Fruit fly (Drosophila melanogaster) whole organism, embryonic: ENCODE measurements around the gene CG4570.

ENCODE experiments used
- B-H2 ChIP-seq: fragments of 200-800 bp; sonication (Bioruptor generic); optimal IDR thresholded peaks from 2 replicates; lab custom pipeline; 2018; ENCODE audit warnings: missing biosample characterization, mild to moderate bottlenecking, missing genetic modification characterization
- CG10366 ChIP-seq: fragments of 200-800 bp; sonication (Bioruptor generic); IDR thresholded peaks from 2 replicates; pipeline ENCODE4 v1.3.6; 2022; ENCODE audit warnings: missing biosample characterization, missing genetic modification characterization
- CG10462 ChIP-seq: fragments of 200-800 bp; sonication (Bioruptor generic); optimal IDR thresholded peaks from 2 replicates; lab custom pipeline; 2016; ENCODE audit warnings: missing biosample characterization, missing genetic modification characterization
- CG10565 ChIP-seq: fragments of 200-800 bp; sonication (Bioruptor generic); optimal IDR thresholded peaks from 3 replicates; lab custom pipeline; 2016; ENCODE audit warnings: missing biosample characterization, mild to moderate bottlenecking, missing genetic modification characterization
- CG10654 ChIP-seq: fragments of 200-800 bp; sonication (Bioruptor generic); optimal IDR thresholded peaks from 2 replicates; lab custom pipeline; 2016; ENCODE audit warnings: missing biosample characterization, missing genetic modification characterization
- CG11560 ChIP-seq: fragments of 200-800 bp; sonication (Bioruptor generic); IDR thresholded peaks from 3 replicates; pipeline ENCODE4 v1.3.6; 2022; ENCODE audit warnings: missing biosample characterization, missing genetic modification characterization
- CG12236 ChIP-seq: fragments of 200-800 bp; sonication (Bioruptor generic); optimal IDR thresholded peaks from 2 replicates; lab custom pipeline; 2016; ENCODE audit warnings: missing biosample characterization, missing genetic modification characterization
- CG12942 ChIP-seq: fragments of 200-800 bp; sonication (Bioruptor generic); optimal IDR thresholded peaks from 3 replicates; lab custom pipeline; 2016; ENCODE audit warnings: missing biosample characterization, missing genetic modification characterization
- CG13296 ChIP-seq: fragments of 200-800 bp; sonication (Bioruptor generic); optimal IDR thresholded peaks from 3 replicates; lab custom pipeline; 2018; ENCODE audit warnings: missing biosample characterization, mild to moderate bottlenecking, missing genetic modification characterization
- CG17186 ChIP-seq: fragments of 200-800 bp; sonication (Bioruptor generic); optimal IDR thresholded peaks from 3 replicates; lab custom pipeline; 2017; ENCODE audit warnings: missing biosample characterization, missing genetic modification reagents, missing genetic modification characterization
- CG7928 ChIP-seq: fragments of 200-800 bp; sonication (Bioruptor generic); optimal IDR thresholded peaks from 2 replicates; lab custom pipeline; 2017; ENCODE audit warnings: missing biosample characterization, mild to moderate bottlenecking, missing genetic modification characterization
- CG7987 ChIP-seq: fragments of 200-800 bp; sonication (Bioruptor generic); optimal IDR thresholded peaks from 2 replicates; lab custom pipeline; 2018; ENCODE audit warnings: missing biosample characterization, mild to moderate bottlenecking, missing genetic modification characterization, moderate library complexity
- CG8290 ChIP-seq, 3 experiments: fragments of 200-800 bp; sonication (Bioruptor generic); optimal IDR thresholded peaks; 2 replicates each; lab custom pipeline; 2016 to 2019; ENCODE audit warnings: missing biosample characterization in 3 of 3, missing genetic modification characterization in 3 of 3, mild to moderate bottlenecking in 2 of 3, moderate library complexity in 1 of 3
- CG8388 ChIP-seq: fragments of 200-800 bp; sonication (Bioruptor generic); optimal IDR thresholded peaks from 2 replicates; lab custom pipeline; 2019; ENCODE audit warnings: missing biosample characterization, mild to moderate bottlenecking, missing genetic modification characterization, moderate library complexity
- CG9932 ChIP-seq: fragments of 200-800 bp; sonication (Bioruptor generic); IDR thresholded peaks from 2 replicates; pipeline ENCODE4 v1.3.6; 2022; ENCODE audit warnings: missing biosample characterization, missing genetic modification characterization
- Camta ChIP-seq: fragments of 200-800 bp; sonication (Bioruptor generic); optimal IDR thresholded peaks from 2 replicates; lab custom pipeline; 2016; ENCODE audit warnings: missing biosample characterization, missing genetic modification characterization
- CoRest ChIP-seq: fragments of 200-800 bp; sonication (Bioruptor generic); optimal IDR thresholded peaks from 3 replicates; lab custom pipeline; 2018; ENCODE audit warnings: missing biosample characterization, mild to moderate bottlenecking, missing genetic modification characterization, moderate library complexity
- Dll ChIP-seq: fragments of 200-800 bp; sonication (Bioruptor generic); IDR thresholded peaks from 4 replicates; pipeline ENCODE4 v1.3.6; 2022; ENCODE audit warnings: missing biosample characterization, missing genetic modification characterization; ENCODE audit not compliant: partially characterized antibody
- Ets65A ChIP-seq: fragments of 200-800 bp; sonication (Bioruptor generic); peaks from one replicate; lab custom pipeline; 2016; ENCODE audit warnings: missing biosample characterization, missing genetic modification characterization
- Jarid2 ChIP-seq: fragments of 200-800 bp; sonication (Bioruptor generic); optimal IDR thresholded peaks from 3 replicates; lab custom pipeline; 2017; ENCODE audit warnings: mild to moderate bottlenecking, missing biosample characterization, missing genetic modification reagents, missing genetic modification characterization
- Med ChIP-seq: fragments of 200-800 bp; sonication (Bioruptor generic); peaks from one replicate; lab custom pipeline; 2016; ENCODE audit warnings: missing biosample characterization, missing genetic modification characterization, mild to moderate bottlenecking, inconsistent platforms, moderate library complexity
- Mrtf ChIP-seq: fragments of 200-800 bp; sonication (Bioruptor generic); IDR thresholded peaks from 3 replicates; pipeline ENCODE4 v1.3.6; 2022; ENCODE audit warnings: missing biosample characterization, missing genetic modification characterization
- NFAT ChIP-seq: fragments of 200-800 bp; sonication (Bioruptor generic); IDR thresholded peaks from 2 replicates; pipeline ENCODE4 v1.3.6; 2022; ENCODE audit warnings: missing biosample characterization, missing genetic modification characterization
- Six4 ChIP-seq: fragments of 200-800 bp; sonication (Bioruptor generic); optimal IDR thresholded peaks from 2 replicates; lab custom pipeline; 2016; ENCODE audit warnings: missing biosample characterization, missing genetic modification characterization
- Sox100B ChIP-seq: fragments of 200-800 bp; sonication (Bioruptor generic); optimal IDR thresholded peaks from 3 replicates; lab custom pipeline; 2018; ENCODE audit warnings: missing biosample characterization, mild to moderate bottlenecking, missing genetic modification characterization
- Usf ChIP-seq: fragments of 200-800 bp; sonication (Bioruptor generic); optimal IDR thresholded peaks from 2 replicates; lab custom pipeline; 2017; ENCODE audit warnings: missing genotype, missing biosample characterization, missing genetic modification characterization
- aop ChIP-seq: fragments of 200-800 bp; sonication (Bioruptor generic); IDR thresholded peaks from 2 replicates; pipeline ENCODE4 v1.3.6; 2022; ENCODE audit warnings: missing biosample characterization, missing genetic modification characterization
- az2 ChIP-seq: fragments of 200-800 bp; sonication (Bioruptor generic); optimal IDR thresholded peaks from 3 replicates; lab custom pipeline; 2016; ENCODE audit warnings: missing biosample characterization, missing genetic modification characterization
- bowl ChIP-seq: fragments of 200-800 bp; sonication (Bioruptor generic); IDR thresholded peaks from 2 replicates; pipeline ENCODE4 v1.3.6; 2022; ENCODE audit warnings: missing biosample characterization, missing genetic modification characterization
- cas ChIP-seq: fragments of 200-800 bp; sonication (Bioruptor generic); IDR thresholded peaks from 2 replicates; pipeline ENCODE4 v1.3.6; 2022; ENCODE audit warnings: missing biosample characterization, missing genetic modification characterization
- disco-r ChIP-seq: fragments of 200-800 bp; sonication (Bioruptor generic); optimal IDR thresholded peaks from 2 replicates; lab custom pipeline; 2016; ENCODE audit warnings: missing biosample characterization, missing genetic modification characterization
- emc ChIP-seq: fragments of 200-800 bp; sonication (Bioruptor generic); optimal IDR thresholded peaks from 2 replicates; lab custom pipeline; 2016; ENCODE audit warnings: missing biosample characterization, missing genetic modification characterization
- esg ChIP-seq: fragments of 200-800 bp; sonication (Bioruptor generic); conservative IDR thresholded peaks from 2 replicates; pipeline ENCODE4 v1.3.6; 2022; ENCODE audit warnings: missing biosample characterization, missing genetic modification characterization
- jumu ChIP-seq: fragments of 200-800 bp; sonication (Bioruptor generic); optimal IDR thresholded peaks from 3 replicates; lab custom pipeline; 2016; ENCODE audit warnings: missing biosample characterization, missing genetic modification characterization
- lmd ChIP-seq: fragments of 200-800 bp; sonication (Bioruptor generic); IDR thresholded peaks from 2 replicates; pipeline ENCODE4 v1.3.6; 2022; ENCODE audit warnings: missing biosample characterization, missing genetic modification characterization
- luna ChIP-seq: fragments of 200-800 bp; sonication (Bioruptor generic); optimal IDR thresholded peaks from 2 replicates; lab custom pipeline; 2016; ENCODE audit warnings: missing biosample characterization, missing genetic modification characterization
- pan ChIP-seq, 4 experiments: fragments of >200 bp in 3 of 4; fragments of 200-800 bp in 1 of 4; sonication (Bioruptor generic) in 1 of 4; optimal IDR thresholded peaks in 3 of 4; IDR thresholded peaks in 1 of 4; 2 replicates each; pipeline versions ENCODE4 v1.3.6 to Lab custom; 2017 to 2022; ENCODE audit warnings: missing biosample characterization in 2 of 4, missing genetic modification characterization in 2 of 4, mixed read lengths in 1 of 4
- pros ChIP-seq: fragments of 200-800 bp; sonication (Bioruptor generic); optimal IDR thresholded peaks from 3 replicates; lab custom pipeline; 2019; ENCODE audit warnings: missing biosample characterization, mild to moderate bottlenecking, missing genetic modification characterization, moderate library complexity
- pzg ChIP-seq: fragments of 200-800 bp; sonication (Bioruptor generic); optimal IDR thresholded peaks from 3 replicates; lab custom pipeline; 2018; ENCODE audit warnings: missing biosample characterization, mild to moderate bottlenecking, missing genetic modification characterization, moderate library complexity
- ro ChIP-seq: fragments of 200-800 bp; sonication (Bioruptor generic); IDR thresholded peaks from 2 replicates; pipeline ENCODE4 v1.3.6; 2022; ENCODE audit warnings: missing biosample characterization, missing genetic modification characterization
- schlank ChIP-seq: fragments of 200-800 bp; sonication (Bioruptor generic); optimal IDR thresholded peaks from 2 replicates; lab custom pipeline; 2018; ENCODE audit warnings: missing biosample characterization, mild to moderate bottlenecking, missing genetic modification characterization
- ssp ChIP-seq: fragments of 200-800 bp; sonication (Bioruptor generic); IDR thresholded peaks from 2 replicates; pipeline ENCODE4 v1.3.6; 2022; ENCODE audit warnings: missing biosample characterization, missing genetic modification characterization
- stwl ChIP-seq: fragments of 200-800 bp; sonication (Bioruptor generic); optimal IDR thresholded peaks from 3 replicates; lab custom pipeline; 2018; ENCODE audit warnings: missing biosample characterization, mild to moderate bottlenecking, missing genetic modification characterization, moderate library complexity
- tio ChIP-seq: fragments of 200-800 bp; sonication (Bioruptor generic); optimal IDR thresholded peaks from 2 replicates; lab custom pipeline; 2017; ENCODE audit warnings: missing biosample characterization, missing genetic modification characterization, inconsistent platforms
- tna ChIP-seq: fragments of 200-800 bp; sonication (Bioruptor generic); IDR thresholded peaks from 2 replicates; pipeline ENCODE4 v1.3.6; 2022; ENCODE audit warnings: missing biosample characterization, missing genetic modification characterization; ENCODE audit not compliant: partially characterized antibody
- trh ChIP-seq: fragments of 200-800 bp; sonication (Bioruptor generic); optimal IDR thresholded peaks from 2 replicates; lab custom pipeline; 2016; ENCODE audit warnings: missing biosample characterization, missing genetic modification characterization
- vfl ChIP-seq: fragments of 200-800 bp; sonication (Bioruptor generic); optimal IDR thresholded peaks from 2 replicates; lab custom pipeline; 2016; ENCODE audit warnings: missing biosample characterization, missing genetic modification characterization
- z ChIP-seq: fragments of 200-800 bp; sonication (Bioruptor generic); IDR thresholded peaks from 3 replicates; pipeline ENCODE4 v1.3.6; 2022; ENCODE audit warnings: missing biosample characterization, missing genetic modification characterization

Gene CG4570

dm6 chr3R:10875515-10876434 is 19.2 kb downstream of the CG4570 start, which contains the start of gene Sodh2 (continued):
- TF ChIP-seq CG9932: peak; percentile 86
- TF ChIP-seq vfl: peak; percentile 81
- TF ChIP-seq Med (GFP tag; lab: Kevin White, UChicago): peak; percentile 95
- TF ChIP-seq CG17186: no peak
- TF ChIP-seq Ets65A (GFP tag; lab: Kevin White, UChicago): peak; percentile 92
- TF ChIP-seq Camta (GFP tag; lab: Kevin White, UChicago): peak; percentile 29
- TF ChIP-seq CG13296: peak; percentile 90
- TF ChIP-seq ssp (GFP tag; lab: Robert Waterston, UW): 0 out of 2 replicates have a peak, but pooled peaks have one; percentile 13
- peak; percentile 83 for TF ChIP-seq lmd (GFP tag; lab: Robert Waterston, UW)
- no peak for TF ChIP-seq ro (GFP tag; lab: Robert Waterston, UW)
- peak; percentile 39 for TF ChIP-seq luna (GFP tag; lab: Kevin White, UChicago)
- TF ChIP-seq Jarid2: peak; percentile 36
- peak; percentile 46 for TF ChIP-seq esg (GFP tag; lab: Robert Waterston, UW)
- TF ChIP-seq disco-r (GFP tag; lab: Kevin White, UChicago): peak; percentile 46
- TF ChIP-seq pzg: peak; percentile 7
- peak; percentile 27 for TF ChIP-seq jumu (GFP tag; lab: Kevin White, UChicago)
- TF ChIP-seq CG11560 (tag; lab: Robert Waterston, UW): peak; percentile 57; the same call in 2 of the 3 replicates
- peak; percentile 34 for TF ChIP-seq Six4 (GFP tag; lab: Kevin White, UChicago)
- TF ChIP-seq CG10654 (GFP tag; lab: Kevin White, UChicago): peak; percentile 47
- TF ChIP-seq CG10565 (GFP tag; lab: Kevin White, UChicago): no peak
- TF ChIP-seq trh: no peak
- TF ChIP-seq CG12942 (GFP tag; lab: Kevin White, UChicago): peak; percentile 32
- TF ChIP-seq CoRest (tag; lab: Kevin White, UChicago): peak; percentile 70
- no peak for TF ChIP-seq CG12236 (GFP tag; lab: Kevin White, UChicago)
- TF ChIP-seq CG8388 (GFP tag; lab: Kevin White, UChicago): peak; percentile 51
- peak; percentile 91 for TF ChIP-seq CG7987
- no peak for TF ChIP-seq tna
- 0 out of 2 replicates have a peak, but pooled peaks have one; percentile 9 for TF ChIP-seq cas (GFP tag; lab: Robert Waterston, UW)
- peak; percentile 52 for TF ChIP-seq tio (GFP tag; lab: Kevin White, UChicago)
- no peak for TF ChIP-seq CG8290 (GFP tag; optimal IDR thresholded peaks at IDR 0.05; lab: Kevin White, UChicago)
- TF ChIP-seq CG8290 (tag; optimal IDR thresholded peaks at IDR 0.05; lab: Kevin White, UChicago): peak in 1 of 2 experiments; percentile 94
- peak; percentile 83 for TF ChIP-seq NFAT (GFP tag; lab: Robert Waterston, UW)
- peak; percentile 81 for TF ChIP-seq Sox100B (GFP tag; lab: Kevin White, UChicago)
- TF ChIP-seq Usf: no peak
- no peak for TF ChIP-seq CG10462 (GFP tag; lab: Kevin White, UChicago)
- TF ChIP-seq pan (optimal IDR thresholded peaks at IDR 0.05; lab: Kevin White, UChicago): no peak
- peak in 1 of 2 experiments; percentile 75 for TF ChIP-seq pan (GFP tag; optimal IDR thresholded peaks at IDR 0.05 in 1 of 2, IDR thresholded peaks at IDR 0.05 in 1 of 2)
- 0 out of 3 replicates have a peak, but pooled peaks have one; percentile 38 for TF ChIP-seq z
- no peak for TF ChIP-seq Dll (GFP tag; lab: Robert Waterston, UW)
- peak; percentile 85 for TF ChIP-seq B-H2 (GFP tag; lab: Kevin White, UChicago)
- peak; percentile 47 for TF ChIP-seq az2 (GFP tag; lab: Kevin White, UChicago)
- TF ChIP-seq CG7928: peak; percentile 52
- TF ChIP-seq pros (GFP tag; lab: Kevin White, UChicago): peak; percentile 12
- peak; percentile 86 for TF ChIP-seq schlank
- no peak; the same call in 1 of the 2 replicates for TF ChIP-seq bowl (GFP tag; lab: Robert Waterston, UW)
- no peak for TF ChIP-seq stwl (tag; lab: Kevin White, UChicago)
- no peak for TF ChIP-seq emc
- TF ChIP-seq Mrtf (GFP tag; lab: Robert Waterston, UW): peak; percentile 77
- TF ChIP-seq aop (GFP tag; lab: Robert Waterston, UW): no peak
- peak; percentile 59 for TF ChIP-seq CG10366 (GFP tag; lab: Robert Waterston, UW)
